Worm (Caenorhabditis elegans) whole organism, mixed stage, embryonic: ENCODE measurements around the gene nhr-27.
A peak's percentile ranks its signal among the peaks of the same experiment; 100 is the strongest.

ENCODE experiments used
- pha-4 ChIP-seq: fragments of 150-350 bp; optimal IDR thresholded peaks from 2 replicates; lab custom pipeline; 2018; ENCODE audit warnings: missing biosample characterization, missing genetic modification reagents, missing genetic modification characterization
- unc-120 ChIP-seq: sonication (generic microtip); optimal IDR thresholded peaks from 2 replicates; lab custom pipeline; 2017; ENCODE audit warnings: missing genetic modification characterization, missing compliant biosample characterization; ENCODE audit not compliant: poor library complexity, severe bottlenecking
- zip-8 ChIP-seq: fragments of 150-350 bp; optimal IDR thresholded peaks from 2 replicates; lab custom pipeline; 2014; ENCODE audit warnings: missing biosample characterization, missing genetic modification characterization

DNA sequence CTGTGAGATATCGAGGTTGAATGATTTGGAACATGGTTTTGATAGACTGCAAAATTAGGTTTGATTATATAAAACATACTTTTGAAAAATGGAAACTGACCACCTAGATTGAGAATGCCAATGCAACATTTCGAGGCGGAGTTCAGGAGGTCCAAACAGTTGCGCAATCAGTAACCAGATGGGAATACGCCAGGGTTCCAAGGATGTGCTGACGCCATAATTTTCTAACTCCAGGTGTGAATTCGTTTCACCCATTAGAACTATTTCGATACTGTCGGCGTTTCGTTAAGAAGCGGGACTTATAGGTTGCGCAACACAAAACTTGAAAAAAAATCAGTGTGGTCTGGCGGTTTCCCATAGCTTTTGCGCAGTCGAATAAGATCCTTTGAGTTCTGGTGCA, 148.3 kb downstream of the nhr-27 start, which contains the start of gene C02B4.3:
- TF ChIP-seq zip-8 (tag; lab: Kevin White, UChicago) (peak; percentile 94), pha-4 (tag; lab: Kevin White, UChicago) (no peak), unc-120 (tag; lab: Kevin White, UChicago) (no peak)
